Fruit fly (Drosophila melanogaster) whole organism, adult: ENCODE results near the gene mus312.

ENCODE experiments used
- CG11617 ChIP-seq: fragments of 200-800 bp; sonication (Bioruptor generic); optimal IDR thresholded peaks from 2 replicates; lab custom pipeline; 2017; ENCODE audit warnings: mild to moderate bottlenecking, missing biosample characterization, missing genetic modification reagents, missing genetic modification characterization
- CG12768 ChIP-seq: fragments of 200-800 bp; sonication (Bioruptor generic); optimal IDR thresholded peaks from 2 replicates; lab custom pipeline; 2017; ENCODE audit warnings: missing biosample characterization, missing genetic modification characterization, mild to moderate bottlenecking, moderate library complexity, missing genetic modification reagents
- CG14711 ChIP-seq: fragments of 200-800 bp; sonication (Bioruptor generic); optimal IDR thresholded peaks from 2 replicates; lab custom pipeline; 2018; ENCODE audit warnings: missing biosample characterization, mild to moderate bottlenecking, missing genetic modification characterization, moderate library complexity
- CG33017 ChIP-seq: fragments of 200-800 bp; sonication (Bioruptor generic); optimal IDR thresholded peaks from 2 replicates; lab custom pipeline; 2018; ENCODE audit warnings: missing biosample characterization, mild to moderate bottlenecking, missing genetic modification characterization, moderate library complexity
- CG7045 ChIP-seq: fragments of 200-800 bp; sonication (Bioruptor generic); optimal IDR thresholded peaks from 2 replicates; lab custom pipeline; 2017; ENCODE audit warnings: missing biosample characterization, mild to moderate bottlenecking, missing genetic modification characterization
- CG7101 ChIP-seq: fragments of 200-800 bp; sonication (Bioruptor generic); optimal IDR thresholded peaks from 2 replicates; lab custom pipeline; 2018; ENCODE audit warnings: missing biosample characterization, mild to moderate bottlenecking, missing genetic modification characterization, moderate library complexity
- Clk ChIP-seq: fragments of 200-800 bp; sonication (Bioruptor generic); optimal IDR thresholded peaks from 2 replicates; lab custom pipeline; 2017; ENCODE audit warnings: missing biosample characterization, missing genetic modification characterization
- Crg-1 ChIP-seq: fragments of 200-800 bp; sonication (Bioruptor generic); optimal IDR thresholded peaks from 2 replicates; lab custom pipeline; 2016; ENCODE audit warnings: missing biosample characterization, missing genetic modification characterization
- Hr96 ChIP-seq: fragments of 200-800 bp; sonication (Bioruptor generic); optimal IDR thresholded peaks from 2 replicates; lab custom pipeline; 2016; ENCODE audit warnings: missing biosample characterization, missing genetic modification characterization
- pad ChIP-seq: fragments of 200-800 bp; sonication (Bioruptor generic); optimal IDR thresholded peaks from 3 replicates; lab custom pipeline; 2017; ENCODE audit warnings: missing biosample characterization, missing genetic modification characterization, mild to moderate bottlenecking, moderate library complexity, missing genetic modification reagents

dm6 chr3L:7349311-7349710 lies 20.4 kb downstream of the mus312 start:
- TF ChIP-seq CG33017 (tag; lab: Kevin White, UChicago) (no peak), pad (GFP tag; lab: Kevin White, UChicago) (no peak), CG7045 (GFP tag; lab: Kevin White, UChicago) (no peak), Hr96 (GFP tag; lab: Kevin White, UChicago) (no peak), CG14711 (no peak), Clk (no peak), CG7101 (tag; lab: Kevin White, UChicago) (no peak), CG12768 (GFP tag; lab: Kevin White, UChicago) (no peak), Crg-1 (GFP tag; lab: Kevin White, UChicago) (no peak), CG11617 (GFP tag; lab: Kevin White, UChicago) (no peak)
